Worm (Caenorhabditis elegans): Measurements from ENCODE around the gene nft-1.
A peak's percentile ranks its signal among the peaks of the same experiment; 100 is the strongest.

nft-1 gene

DNA sequence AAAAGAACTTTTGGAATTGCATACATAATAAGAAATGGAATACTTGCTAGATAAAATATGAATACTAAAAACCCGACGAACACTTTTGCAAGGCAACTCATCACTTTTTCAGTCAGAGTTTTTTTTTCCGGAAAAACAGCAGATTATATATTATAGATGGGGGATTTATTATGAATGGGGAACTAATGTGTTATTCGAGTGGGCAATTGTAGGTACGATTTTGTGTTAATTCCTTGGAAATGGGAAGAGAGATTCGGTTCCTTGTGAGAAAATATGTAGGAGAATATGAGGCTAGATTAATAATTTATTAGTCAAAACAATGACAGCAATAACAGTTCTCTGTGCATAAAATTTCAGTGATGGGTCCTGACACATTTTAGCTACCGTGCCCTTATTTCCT lies 32.4 kb upstream of the nft-1 start, which contains the start of gene faah-5 (continued):
- TF ChIP-seq nhr-20 (tag; optimal IDR thresholded peaks at IDR 0.05) = no peak

DNA sequence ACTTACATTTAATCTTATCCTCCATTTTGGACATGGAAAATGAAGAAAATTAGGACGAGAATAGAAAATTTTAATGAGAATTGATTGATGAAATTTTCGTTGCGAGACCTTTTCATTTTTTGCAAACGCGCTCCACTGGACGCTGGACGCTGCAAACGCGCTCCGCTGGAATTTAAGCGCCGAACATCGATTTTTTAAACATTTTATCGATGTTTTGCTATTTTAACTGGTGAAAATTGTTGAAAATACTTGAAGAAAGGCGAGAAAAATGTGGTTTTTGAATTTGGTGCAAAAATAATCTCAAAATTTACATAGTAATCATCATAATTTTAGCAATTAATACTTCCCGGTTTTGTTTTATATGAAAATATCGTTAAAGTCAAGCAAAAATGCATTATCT lies 30.7 kb upstream of the nft-1 start, which contains the start of gene Y56A3A.41:
TSS of gene Y56A3A.41 (minus strand) at position 101 of the 400 bp plus-strand sequence.
- TF ChIP-seq nhr-85 (tag) (no peak), C34B4.2 (tag; optimal IDR thresholded peaks at IDR 0.05) (no peak), efl-1 (optimal IDR thresholded peaks at IDR 0.05) (no peak), efl-1 (GFP tag; optimal IDR thresholded peaks at IDR 0.05 in 1 of 2) (no peak), egl-13 (tag; optimal IDR thresholded peaks at IDR 0.05) (no peak), pax-3 (tag; optimal IDR thresholded peaks at IDR 0.05) (no peak), grh-1 (GFP tag; IDR thresholded peaks at IDR 0.05) (no peak), C16A3.4 (tag; optimal IDR thresholded peaks at IDR 0.05) (no peak), elt-3 (tag; optimal IDR thresholded peaks at IDR 0.05) (no peak), lin-14 (GFP tag; optimal IDR thresholded peaks at IDR 0.05) (no peak), aha-1 (tag; optimal IDR thresholded peaks at IDR 0.05) (no peak), F16B12.6 (tag; optimal IDR thresholded peaks at IDR 0.05) (no peak), unc-62 (GFP tag; optimal IDR thresholded peaks at IDR 0.05) (no peak), ces-1 (GFP tag; optimal IDR thresholded peaks at IDR 0.05) (no peak), ceh-82 (tag; optimal IDR thresholded peaks at IDR 0.05) (no peak), fkh-8 (tag; optimal IDR thresholded peaks at IDR 0.05) (no peak), lin-39 (tag; optimal IDR thresholded peaks at IDR 0.05) (no peak), fos-1 (tag; optimal IDR thresholded peaks at IDR 0.05) (no peak), snu-23 (GFP tag; optimal IDR thresholded peaks at IDR 0.05) (no peak), irx-1 (tag; optimal IDR thresholded peaks at IDR 0.05) (no peak), efl-3 (GFP tag; optimal IDR thresholded peaks at IDR 0.05) (no peak)

ce11 chrIII:11895504-11895903 lies 28.2 kb upstream of the nft-1 start:
- TF ChIP-seq dsc-1 (tag; optimal IDR thresholded peaks at IDR 0.05) (no peak), efl-1 (optimal IDR thresholded peaks at IDR 0.05) (no peak), efl-1 (GFP tag; optimal IDR thresholded peaks at IDR 0.05 in 1 of 2) (peak in 1 of 2 experiments; percentile 31)

ce11 chrIII:11896652-11897051 lies 27.0 kb upstream of the nft-1 start:
- TF ChIP-seq lir-3 (tag; optimal IDR thresholded peaks at IDR 0.05; ENCODE audit: poor library complexity) (no peak), nhr-85 (tag) (peak; percentile 46)

DNA sequence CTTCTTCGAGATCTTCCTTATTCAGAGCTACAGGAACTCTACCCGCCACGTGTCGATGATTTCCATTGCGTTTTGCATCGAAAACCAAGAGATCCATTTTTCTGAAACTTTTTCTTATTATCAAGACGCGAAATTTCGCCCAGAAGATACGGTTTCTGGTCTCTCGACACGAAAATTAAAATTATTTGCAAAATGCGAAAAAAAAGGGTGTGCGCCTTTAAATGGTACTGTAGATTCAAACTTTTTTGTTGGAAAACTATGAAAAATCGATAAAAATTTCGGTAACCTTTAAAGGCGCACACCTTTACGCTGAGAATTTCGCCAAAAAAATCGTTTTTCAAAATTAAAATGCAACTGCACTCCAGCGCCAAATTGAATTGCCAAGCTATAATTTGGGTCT lies 25.5 kb upstream of the nft-1 start, which contains the start of gene tsen-2:
TSS of gene tsen-2 (minus strand) at position 101 of the 400 bp plus-strand sequence.
- TF ChIP-seq nhr-28 (tag; optimal IDR thresholded peaks at IDR 0.05) = no peak
- no peak for TF ChIP-seq efl-1 (optimal IDR thresholded peaks at IDR 0.05)
- no peak for TF ChIP-seq efl-1 (GFP tag; optimal IDR thresholded peaks at IDR 0.05 in 1 of 2)
- TF ChIP-seq mdl-1 (tag; optimal IDR thresholded peaks at IDR 0.05) = no peak
- no peak for TF ChIP-seq C34B4.2 (tag; optimal IDR thresholded peaks at IDR 0.05)
- no peak for TF ChIP-seq irx-1 (tag; optimal IDR thresholded peaks at IDR 0.05)
- no peak for TF ChIP-seq F16B12.6 (tag; optimal IDR thresholded peaks at IDR 0.05)
- no peak for TF ChIP-seq ceh-82 (tag; optimal IDR thresholded peaks at IDR 0.05)
- TF ChIP-seq elt-2 (tag; optimal IDR thresholded peaks at IDR 0.05) = no peak
- TF ChIP-seq nhr-77 (tag; optimal IDR thresholded peaks at IDR 0.05) = no peak
- no peak for TF ChIP-seq ama-1 (optimal IDR thresholded peaks at IDR 0.05)
- TF ChIP-seq mab-9 (GFP tag; IDR thresholded peaks at IDR 0.05) = no peak
- no peak for TF ChIP-seq mef-2 (tag; optimal IDR thresholded peaks at IDR 0.05)
- no peak for TF ChIP-seq ztf-11 (tag; optimal IDR thresholded peaks at IDR 0.05)

ce11 chrIII:11900022-11900421 lies 23.7 kb upstream of the nft-1 start:
- TF ChIP-seq alr-1 (tag; optimal IDR thresholded peaks at IDR 0.05; ENCODE audit: borderline replicate concordance) (no peak), tbx-2 (tag; optimal IDR thresholded peaks at IDR 0.05) (no peak), ets-5 (GFP tag; IDR thresholded peaks at IDR 0.05) (no peak), nhr-90 (tag; optimal IDR thresholded peaks at IDR 0.05; ENCODE audit: poor library complexity) (no peak), lin-39 (tag; optimal IDR thresholded peaks at IDR 0.05) (no peak)
